Worm (Caenorhabditis elegans) whole organism, L1 larva: ENCODE data around the gene him-18.

ENCODE experiments used
- C04F5.9 ChIP-seq: sonication (generic microtip); optimal IDR thresholded peaks from 2 replicates; lab custom pipeline; 2016; ENCODE audit warnings: missing genetic modification characterization, missing compliant biosample characterization
- C16A3.4 ChIP-seq: fragments of 150-350 bp; optimal IDR thresholded peaks from 2 replicates; lab custom pipeline; 2014; ENCODE audit warnings: missing biosample characterization, missing genetic modification characterization
- ceh-82 ChIP-seq, 3 experiments: fragments of 150-350 bp in 1 of 3; sonication (generic microtip) in 2 of 3; optimal IDR thresholded peaks; 2 replicates each; lab custom pipeline; 2014 to 2017; ENCODE audit warnings: missing biosample characterization in 3 of 3, missing genetic modification characterization in 3 of 3
- dsc-1 ChIP-seq: sonication (generic microtip); optimal IDR thresholded peaks from 2 replicates; lab custom pipeline; 2016; ENCODE audit warnings: mild to moderate bottlenecking, missing genetic modification characterization, missing compliant biosample characterization
- elt-2 ChIP-seq: sonication (generic microtip); optimal IDR thresholded peaks from 2 replicates; lab custom pipeline; 2016; ENCODE audit warnings: missing genetic modification characterization, mild to moderate bottlenecking, inconsistent platforms, missing compliant biosample characterization, missing genetic modification reagents
- grh-1 ChIP-seq: fragments of 200-800 bp; sonication (Bioruptor generic); IDR thresholded peaks from 2 replicates; pipeline ENCODE4 v1.3.6; 2022; ENCODE audit warnings: missing genetic modification reagents, missing genetic modification characterization, missing compliant biosample characterization
- hlh-17 ChIP-seq: fragments of 200-800 bp; sonication (Bioruptor generic); optimal IDR thresholded peaks from 2 replicates; lab custom pipeline; 2018; ENCODE audit warnings: missing genetic modification characterization, mild to moderate bottlenecking, missing compliant biosample characterization, moderate library complexity, borderline replicate concordance
- lin-13 ChIP-seq: fragments of 150-350 bp; optimal IDR thresholded peaks from 2 replicates; lab custom pipeline; 2014; ENCODE audit warnings: missing biosample characterization, missing genetic modification reagents, missing genetic modification characterization
- mdl-1 ChIP-seq, 2 experiments: fragments of 150-350 bp; optimal IDR thresholded peaks; 2 replicates each; lab custom pipeline; 2014 to 2017; ENCODE audit warnings: missing biosample characterization in 2 of 2, missing genetic modification characterization in 2 of 2, inconsistent platforms in 1 of 2
- mep-1 ChIP-seq: fragments of 150-350 bp; optimal IDR thresholded peaks from 2 replicates; lab custom pipeline; 2014; ENCODE audit warnings: missing biosample characterization, missing genetic modification characterization
- nhr-28 ChIP-seq: fragments of 150-350 bp; optimal IDR thresholded peaks from 2 replicates; lab custom pipeline; 2014; ENCODE audit warnings: missing biosample characterization, missing genetic modification characterization
- sptf-1 ChIP-seq: fragments of 150-350 bp; optimal IDR thresholded peaks from 2 replicates; lab custom pipeline; 2014; ENCODE audit warnings: missing biosample characterization, missing genetic modification characterization
- unc-30 ChIP-seq: sonication (generic microtip); optimal IDR thresholded peaks from 2 replicates; lab custom pipeline; 2017; ENCODE audit warnings: missing biosample characterization, missing genetic modification characterization
- unc-86 ChIP-seq: sonication (generic microtip); optimal IDR thresholded peaks from 2 replicates; lab custom pipeline; 2016; ENCODE audit warnings: missing genetic modification characterization, missing compliant biosample characterization
- xbp-1 ChIP-seq: sonication (generic microtip); optimal IDR thresholded peaks from 2 replicates; lab custom pipeline; 2016; ENCODE audit warnings: missing genetic modification characterization, missing compliant biosample characterization
- zip-4 ChIP-seq: fragments of 200-800 bp; sonication (Bioruptor generic); optimal IDR thresholded peaks from 2 replicates; lab custom pipeline; 2018; ENCODE audit warnings: mild to moderate bottlenecking, missing genetic modification characterization, moderate library complexity, missing compliant biosample characterization

The him-18 gene

DNA sequence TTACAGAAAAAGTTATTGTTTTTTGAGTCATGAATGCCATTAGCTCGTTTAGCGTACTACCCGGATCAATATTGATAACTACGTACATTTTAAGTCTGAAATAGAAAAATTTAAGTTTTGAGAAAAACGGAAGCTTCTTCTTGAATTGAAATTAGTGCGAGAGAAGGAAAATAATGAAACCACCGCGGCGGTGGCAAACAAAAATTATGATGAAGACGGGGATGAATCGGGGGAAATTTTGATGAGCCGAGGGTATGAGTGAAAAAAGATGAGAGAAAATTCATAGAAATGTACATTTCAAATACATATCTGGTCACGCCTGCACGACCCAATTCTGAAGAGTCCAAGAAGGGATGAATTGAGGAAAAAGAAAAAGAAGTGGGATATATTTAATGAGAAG lies 49.7 kb downstream of the him-18 start, which contains the start of gene T23F11.4:
Gene T23F11.4 (minus strand): TSS at position 101 of the 400 bp plus-strand sequence.
- TF ChIP-seq unc-86 (no peak), C04F5.9 (tag; lab: Kevin White, UChicago) (no peak), xbp-1 (no peak), grh-1 (no peak), dsc-1 (no peak), mdl-1 (tag; optimal IDR thresholded peaks at IDR 0.05; lab: Kevin White, UChicago) (no peak), ceh-82 (tag; optimal IDR thresholded peaks at IDR 0.05; lab: Kevin White, UChicago) (no peak), zip-4 (GFP tag; lab: Kevin White, UChicago) (no peak), mep-1 (tag; lab: Kevin White, UChicago) (no peak), hlh-17 (GFP tag; lab: Kevin White, UChicago) (no peak), elt-2 (tag; lab: Kevin White, UChicago) (no peak), C16A3.4 (no peak), sptf-1 (no peak), nhr-28 (tag; lab: Kevin White, UChicago) (no peak), unc-30 (tag; lab: Kevin White, UChicago) (no peak), lin-13 (GFP tag; lab: Kevin White, UChicago) (no peak)
